Fruit fly (Drosophila melanogaster): ENCODE measurements around the gene pho.

The pho gene

DNA sequence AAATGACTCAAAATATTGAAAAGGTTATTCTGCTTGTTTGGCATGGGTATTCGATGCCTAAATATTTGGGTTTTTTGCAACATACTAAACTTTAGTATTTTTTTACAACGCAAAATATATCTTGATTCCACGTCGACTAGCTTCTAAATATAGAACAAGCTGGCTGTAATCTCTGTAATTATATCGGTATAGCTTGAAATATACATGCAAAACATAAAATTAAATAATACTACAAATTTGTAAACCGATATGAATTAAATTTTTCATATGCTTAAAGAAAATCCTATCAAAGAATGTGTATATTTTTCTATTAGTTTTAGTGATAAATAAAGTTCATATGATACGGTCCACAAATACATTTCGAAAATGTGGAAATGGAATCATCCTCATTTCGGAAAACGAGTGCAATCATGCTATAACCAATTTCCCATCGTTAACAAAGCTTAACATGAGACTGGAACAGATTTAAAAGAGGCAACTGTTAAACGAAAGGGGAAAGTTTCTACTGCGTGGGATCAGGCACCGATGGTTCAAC lies at the start of gene pho:
Gene pho, minus strand, starts transcription at position 38 of the 535 bp plus-strand sequence.
- TF ChIP-seq CG17801 (GFP tag; optimal IDR thresholded peaks at IDR 0.05; ENCODE audit: partially characterized antibody): no peak

DNA sequence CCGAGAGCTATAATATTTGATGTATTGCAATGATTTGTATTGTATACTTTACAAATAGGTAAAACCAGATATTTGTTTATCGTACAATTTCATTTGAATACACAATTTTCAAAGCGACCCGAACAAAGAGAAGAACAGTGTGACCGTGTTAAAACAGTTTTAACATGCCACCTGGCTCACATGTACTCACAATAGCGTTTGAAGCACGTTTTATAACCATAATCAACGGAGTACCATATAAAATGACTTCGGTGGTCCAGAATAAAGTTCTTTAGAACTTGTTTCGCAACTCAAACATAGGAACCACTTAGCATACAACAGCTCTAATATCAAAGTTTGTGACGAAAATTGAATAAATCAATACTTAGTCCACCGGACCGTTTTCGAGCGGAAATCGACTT lies 49.1 kb upstream of the pho start, which contains the start of the genes Dyrk3 and Cadps:
Gene Dyrk3, minus strand, starts transcription at position 150 of the 401 bp plus-strand sequence.
Gene Cadps, plus strand, starts transcription at position 274 of the 401 bp plus-strand sequence.
- no peak for TF ChIP-seq CG17801 (GFP tag; optimal IDR thresholded peaks at IDR 0.05; ENCODE audit: partially characterized antibody)

DNA sequence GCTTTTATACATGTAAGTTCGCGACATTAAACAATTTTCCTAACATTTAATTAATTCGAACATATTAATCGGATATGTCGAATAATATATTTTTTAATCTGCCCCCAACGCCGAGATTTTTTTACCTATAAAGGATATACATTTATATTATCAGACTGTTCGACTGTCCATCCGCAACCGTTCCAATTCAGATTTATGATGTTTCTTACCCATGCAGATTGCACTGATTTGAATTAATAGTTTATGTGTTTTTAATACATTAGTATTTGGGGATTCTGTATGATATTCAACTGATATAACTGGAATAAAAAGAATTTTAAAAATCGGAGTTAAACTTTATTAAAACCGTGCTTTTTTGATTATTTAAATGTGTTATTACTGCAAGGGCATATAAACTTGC lies 43.8 kb upstream of the pho start:
- no peak for TF ChIP-seq CG17801 (GFP tag; optimal IDR thresholded peaks at IDR 0.05; ENCODE audit: partially characterized antibody)

DNA sequence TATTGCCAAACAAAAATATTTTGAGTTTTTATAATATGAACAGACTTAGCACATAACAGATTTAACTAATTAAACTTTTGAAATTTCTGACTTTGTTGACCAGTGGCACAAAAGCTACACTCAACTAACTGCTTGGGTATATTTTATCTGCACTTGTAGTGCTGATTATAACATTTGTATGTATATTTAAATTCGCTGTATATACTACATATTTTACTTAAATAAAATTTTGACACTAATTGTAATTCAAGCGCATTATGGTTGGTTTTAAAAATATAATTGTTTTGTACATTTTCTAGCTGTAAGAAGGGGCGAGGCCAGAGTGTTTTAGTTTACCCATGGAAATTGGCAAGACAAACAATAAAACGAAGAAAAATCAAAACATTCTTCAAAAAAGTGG lies 42.8 kb upstream of the pho start:
- no peak for TF ChIP-seq CG17801 (GFP tag; optimal IDR thresholded peaks at IDR 0.05; ENCODE audit: partially characterized antibody)

DNA sequence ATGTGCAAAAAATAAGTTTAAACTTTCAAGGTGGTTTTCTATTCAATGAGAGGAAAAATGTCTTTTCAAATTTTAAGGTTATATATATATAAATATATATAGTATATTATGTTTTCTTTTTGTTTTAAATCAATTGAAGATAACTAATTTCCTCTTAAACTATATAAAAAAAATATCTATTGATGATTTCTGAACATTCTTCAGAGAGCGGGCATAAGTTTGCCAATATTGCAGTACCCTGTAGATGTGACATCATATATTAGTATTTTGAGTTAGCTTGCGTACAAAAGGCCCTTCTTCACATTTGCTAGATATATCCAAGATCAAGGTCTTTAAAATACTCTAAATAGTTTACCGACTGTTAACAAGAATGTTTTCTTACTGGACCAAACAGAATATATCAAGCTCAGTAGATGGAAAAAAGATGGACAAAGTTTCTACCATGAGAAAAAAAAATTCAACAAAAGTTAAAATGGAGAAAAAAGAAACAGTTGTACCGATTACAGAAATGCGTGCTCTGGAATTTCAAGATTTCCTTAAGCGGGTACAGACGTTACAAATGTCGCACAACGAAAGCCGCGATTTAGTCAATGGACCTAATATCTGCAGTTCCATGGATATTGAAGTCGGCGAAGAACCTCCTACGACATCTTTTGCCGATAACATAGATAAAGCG lies 37.4 kb upstream of the pho start:
- no peak for TF ChIP-seq CG17801 (GFP tag; optimal IDR thresholded peaks at IDR 0.05; ENCODE audit: partially characterized antibody)

DNA sequence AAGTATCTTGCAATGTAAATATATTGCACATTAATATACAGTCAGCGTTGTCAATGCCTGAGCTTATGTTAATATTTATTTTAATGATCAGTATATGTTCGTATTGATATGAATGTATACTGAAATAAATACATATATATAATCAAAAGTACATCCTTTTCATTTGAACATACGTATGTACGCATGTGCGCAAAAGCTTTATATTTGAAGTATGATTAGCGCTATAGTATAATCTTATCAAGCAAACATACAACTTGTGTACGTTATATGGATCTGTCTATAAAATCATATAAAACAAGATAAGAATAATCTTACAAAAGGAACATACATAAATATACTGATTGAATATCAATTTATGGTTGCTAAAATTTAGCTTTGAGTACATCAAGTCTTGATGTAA lies 17.8 kb upstream of the pho start:
- TF ChIP-seq CG17801 (GFP tag; optimal IDR thresholded peaks at IDR 0.05; ENCODE audit: partially characterized antibody): peak; percentile 23

DNA sequence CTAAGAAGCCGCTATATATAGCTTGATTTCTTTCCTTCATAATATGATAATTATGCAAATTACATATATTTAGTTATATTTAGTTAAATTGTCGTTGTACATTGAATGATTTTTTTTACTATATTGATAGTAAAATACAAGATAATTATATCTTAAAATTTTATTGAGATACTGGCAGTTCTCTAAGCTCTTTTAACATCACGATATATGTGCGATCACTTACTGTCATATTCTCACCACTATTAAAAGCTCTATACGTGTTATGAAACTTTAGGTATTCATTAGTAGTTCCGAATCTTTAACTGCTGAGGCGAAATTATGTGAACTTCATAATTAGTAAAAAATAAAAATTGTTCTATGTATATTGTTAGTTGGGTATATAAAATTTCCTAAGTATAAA lies 17.2 kb upstream of the pho start, which contains the start of gene Mitf:
Gene Mitf, plus strand, starts transcription at position 254 of the 400 bp plus-strand sequence.
- no peak for TF ChIP-seq CG17801 (GFP tag; optimal IDR thresholded peaks at IDR 0.05; ENCODE audit: partially characterized antibody)

DNA sequence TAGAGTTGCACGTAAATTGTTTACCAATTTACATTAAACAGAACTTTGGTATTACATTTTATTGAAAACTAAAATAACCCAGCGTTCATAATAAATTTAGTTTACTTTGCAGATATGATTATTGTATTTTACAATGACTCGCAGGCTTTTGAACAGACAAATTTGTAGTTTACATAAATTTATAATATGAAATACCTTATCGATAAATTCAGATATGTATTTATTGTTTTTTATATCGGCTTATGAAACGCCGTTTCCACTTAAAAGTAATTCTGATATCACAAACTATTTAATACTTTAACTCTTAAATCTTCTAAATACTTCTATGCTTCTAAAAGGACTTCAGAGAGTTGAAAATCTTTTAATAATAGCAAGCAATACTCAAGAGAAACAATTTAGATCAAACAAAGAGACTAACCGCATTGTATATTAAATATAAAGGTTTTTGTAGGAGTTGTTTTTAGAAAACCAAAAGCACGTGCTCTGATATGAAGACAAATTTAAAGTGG lies 15.3 kb upstream of the pho start, which contains the start of gene PIP4K:
Gene PIP4K, minus strand, starts transcription at position 196 of the 509 bp plus-strand sequence.
- peak; percentile 42 for TF ChIP-seq CG17801 (GFP tag; optimal IDR thresholded peaks at IDR 0.05; ENCODE audit: partially characterized antibody)

DNA sequence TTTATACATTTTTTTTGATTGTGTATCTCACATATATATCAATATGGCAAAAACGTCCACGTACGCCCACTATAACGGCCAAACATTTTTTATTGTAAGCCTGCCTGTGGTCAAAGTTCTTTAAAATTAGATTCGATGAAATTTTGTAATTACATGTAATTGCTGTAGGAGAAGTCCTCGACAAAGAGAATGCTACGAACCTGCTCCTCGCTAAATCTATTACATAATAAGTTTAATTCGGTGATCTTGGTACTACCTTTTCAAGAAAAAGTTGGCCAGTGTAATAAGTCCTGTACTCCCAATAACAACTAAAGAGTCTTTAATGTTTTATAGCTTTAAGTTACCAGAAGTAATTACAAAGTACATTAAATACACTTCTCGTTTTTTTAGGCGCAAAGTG lies 10.2 kb upstream of the pho start:
- no peak for TF ChIP-seq CG17801 (GFP tag; optimal IDR thresholded peaks at IDR 0.05; ENCODE audit: partially characterized antibody)

DNA sequence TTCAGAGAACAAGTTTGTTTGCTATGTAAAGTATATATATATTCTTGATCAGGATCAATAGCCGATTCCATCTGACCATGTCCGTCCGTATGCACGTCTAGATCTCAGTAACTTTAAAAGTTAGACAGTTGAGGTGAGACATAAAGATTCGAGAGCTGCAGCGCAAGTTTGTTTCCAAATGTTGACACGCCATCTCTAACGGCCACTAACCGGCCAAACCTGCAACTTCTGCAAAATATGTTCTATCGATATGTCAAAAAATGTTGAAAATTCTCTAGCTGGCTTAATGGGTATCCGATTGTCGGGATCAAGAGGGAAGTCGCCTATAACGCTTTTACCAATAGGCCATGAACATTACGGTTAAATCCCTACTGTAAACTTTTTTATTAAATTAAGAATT lies 5.4 kb upstream of the pho start:
- no peak for TF ChIP-seq CG17801 (GFP tag; optimal IDR thresholded peaks at IDR 0.05; ENCODE audit: partially characterized antibody)

DNA sequence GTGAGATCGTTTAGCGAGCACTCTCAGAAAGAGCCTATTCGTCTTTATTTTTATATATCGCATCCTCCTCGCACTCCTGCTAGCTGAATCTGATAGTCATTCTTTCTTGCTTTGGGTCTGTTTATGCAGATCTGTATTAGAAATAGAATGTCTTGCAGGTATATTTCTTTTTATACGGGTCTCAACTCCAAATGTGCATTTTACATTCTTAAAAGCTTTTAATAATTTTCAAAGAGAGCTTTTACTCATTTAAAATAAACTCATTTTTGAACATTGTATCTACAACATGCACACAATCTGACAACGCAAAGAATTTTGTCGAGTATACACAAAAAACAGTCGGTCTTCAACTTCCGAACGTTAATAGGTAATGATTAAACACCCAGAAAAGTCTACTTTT lies 4.0 kb upstream of the pho start, which contains the start of gene CG33521:
Gene CG33521, plus strand, starts transcription at position 301 of the 400 bp plus-strand sequence.
- TF ChIP-seq CG17801 (GFP tag; optimal IDR thresholded peaks at IDR 0.05; ENCODE audit: partially characterized antibody): no peak

DNA sequence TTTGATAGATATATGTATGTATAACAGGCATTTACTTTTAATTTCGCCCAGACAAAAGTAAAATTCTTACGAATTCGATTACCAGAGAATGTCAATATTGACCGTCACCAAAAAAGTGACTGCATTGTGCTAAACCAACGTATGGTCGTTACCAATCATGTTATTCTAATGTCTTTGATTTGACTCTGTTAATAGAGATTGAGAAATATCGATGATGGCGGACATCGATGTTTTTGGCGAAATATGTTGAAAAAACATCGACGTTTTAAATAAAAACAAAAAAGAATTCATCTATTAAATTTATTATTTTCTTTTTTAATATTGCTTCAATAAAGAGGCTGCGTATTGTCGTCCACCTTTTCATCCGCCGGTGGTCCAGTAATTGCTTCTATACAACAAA lies 1.4 kb upstream of the pho start:
- TF ChIP-seq CG17801 (GFP tag; optimal IDR thresholded peaks at IDR 0.05; ENCODE audit: partially characterized antibody): no peak

DNA sequence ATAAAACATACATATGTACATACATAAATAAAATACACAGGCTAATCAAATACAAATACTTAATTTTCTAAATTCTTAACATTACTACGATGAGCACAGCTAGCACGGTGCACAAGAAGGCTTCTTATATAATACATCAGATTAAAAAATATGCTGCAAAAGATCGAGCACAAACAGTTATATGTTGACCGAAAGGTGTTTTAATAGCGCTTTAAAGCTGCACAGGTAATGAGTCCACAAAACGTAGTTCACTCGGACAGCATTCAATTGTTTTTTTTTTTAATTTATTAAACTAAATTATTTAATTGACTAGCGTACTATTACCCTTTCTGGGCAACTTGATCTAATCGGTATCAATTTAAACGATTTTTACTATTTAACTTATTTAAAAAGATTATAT lies 6.3 kb downstream of the pho start:
- no peak for TF ChIP-seq CG17801 (GFP tag; optimal IDR thresholded peaks at IDR 0.05; ENCODE audit: partially characterized antibody)

DNA sequence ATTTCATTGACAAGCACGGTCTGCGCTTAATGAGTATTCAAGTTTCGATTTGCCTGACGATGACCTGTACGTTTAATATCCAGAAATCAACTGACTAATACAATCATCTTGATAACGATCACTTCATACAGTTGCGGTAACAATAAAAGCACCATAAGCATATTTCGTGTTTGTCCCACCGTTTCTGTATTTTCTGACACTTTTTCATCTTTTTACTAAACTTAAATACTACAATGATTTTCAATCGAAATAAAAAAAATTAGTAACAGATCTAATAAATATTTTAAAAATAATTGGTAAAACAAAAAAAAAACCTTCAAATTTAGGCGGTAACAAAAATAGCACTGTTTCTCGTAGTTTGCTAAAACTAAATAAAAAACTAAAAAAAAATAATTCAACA lies 19.4 kb downstream of the pho start, which contains the start of gene CG32017:
Gene CG32017, minus strand, starts transcription at position 101 of the 400 bp plus-strand sequence.
- no peak for TF ChIP-seq CG17801 (GFP tag; optimal IDR thresholded peaks at IDR 0.05; ENCODE audit: partially characterized antibody)

DNA sequence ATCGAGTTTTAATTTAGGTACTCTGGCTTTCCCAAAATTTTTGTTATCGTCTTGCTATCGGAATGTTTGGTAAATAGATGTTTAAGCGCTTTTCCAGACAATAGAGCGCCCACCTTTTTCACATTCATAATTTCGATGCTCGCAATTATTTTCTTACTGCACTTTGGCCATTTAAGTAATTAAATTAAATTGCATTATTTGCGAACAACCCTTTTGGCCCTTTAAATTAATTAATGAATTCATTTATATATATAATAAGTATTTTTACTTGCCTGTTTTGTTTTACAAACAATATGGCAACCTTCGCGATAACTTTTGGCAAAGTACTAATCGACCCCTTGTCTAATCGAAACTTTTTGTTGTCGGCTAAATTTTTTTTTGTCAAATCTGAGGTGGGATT lies 25.1 kb downstream of the pho start:
- TF ChIP-seq CG17801 (GFP tag; optimal IDR thresholded peaks at IDR 0.05; ENCODE audit: partially characterized antibody): no peak

DNA sequence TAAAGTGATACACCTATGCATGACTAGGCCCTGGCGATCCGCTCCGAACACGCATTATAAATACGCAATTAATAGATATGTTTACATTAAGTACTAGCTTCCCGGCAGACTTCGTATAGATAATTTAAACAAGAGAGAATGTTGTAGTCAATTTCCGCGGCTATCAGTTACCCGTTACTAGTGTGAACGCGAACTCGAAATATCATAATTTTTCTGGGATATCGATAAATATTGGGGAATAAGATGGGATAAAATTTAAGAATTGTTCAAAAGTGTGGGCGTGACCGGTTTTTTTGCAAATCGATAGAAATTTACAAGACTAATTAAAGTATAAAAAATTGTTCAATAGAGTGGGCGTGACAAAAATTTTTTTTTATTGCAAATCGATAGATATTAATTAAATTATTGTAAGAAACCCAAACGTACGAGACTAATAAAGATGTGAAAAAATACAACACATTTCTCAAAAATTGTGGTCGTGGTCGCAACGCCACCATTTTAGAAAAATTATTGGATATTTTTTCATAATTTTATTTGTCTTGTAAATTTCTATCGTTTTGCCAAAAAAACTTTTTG lies 33.4 kb downstream of the pho start:
- no peak for TF ChIP-seq CG17801 (GFP tag; optimal IDR thresholded peaks at IDR 0.05; ENCODE audit: partially characterized antibody)
